Worm (Caenorhabditis elegans) whole organism, mixed stage, embryonic: ENCODE results near the gene clc-22.

Experiments
- bed-3 ChIP-seq: fragments of 200-800 bp; sonication (Bioruptor generic); optimal IDR thresholded peaks from 3 replicates; lab custom pipeline; 2018; ENCODE audit warnings: mild to moderate bottlenecking, missing genetic modification characterization, moderate library complexity, missing compliant biosample characterization
- blmp-1 ChIP-seq: fragments of 150-350 bp; optimal IDR thresholded peaks from 2 replicates; lab custom pipeline; 2014; ENCODE audit warnings: missing biosample characterization, missing genetic modification characterization
- ceh-39 ChIP-seq: fragments of 150-350 bp; optimal IDR thresholded peaks from 2 replicates; lab custom pipeline; 2014; ENCODE audit warnings: missing biosample characterization, missing genetic modification characterization
- ceh-83 ChIP-seq: fragments of 200-800 bp; sonication (Bioruptor generic); optimal IDR thresholded peaks from 2 replicates; lab custom pipeline; 2018; ENCODE audit warnings: mild to moderate bottlenecking, missing genetic modification characterization, missing compliant biosample characterization
- ces-1 ChIP-seq: fragments of 150-350 bp; optimal IDR thresholded peaks from 2 replicates; lab custom pipeline; 2014; ENCODE audit warnings: missing biosample characterization, missing genetic modification reagents, missing genetic modification characterization
- drap-1 ChIP-seq: fragments of 200-800 bp; sonication (Bioruptor generic); optimal IDR thresholded peaks from 3 replicates; lab custom pipeline; 2018; ENCODE audit warnings: mild to moderate bottlenecking, missing genetic modification characterization, missing compliant biosample characterization
- flh-1 ChIP-seq: fragments of 200-800 bp; sonication (Bioruptor generic); optimal IDR thresholded peaks from 2 replicates; lab custom pipeline; 2018; ENCODE audit warnings: mild to moderate bottlenecking, missing genetic modification characterization, moderate library complexity, missing compliant biosample characterization
- lin-13 ChIP-seq: fragments of 150-350 bp; optimal IDR thresholded peaks from 2 replicates; lab custom pipeline; 2014; ENCODE audit warnings: missing biosample characterization, missing genetic modification characterization
- lsy-2 ChIP-seq: fragments of 150-350 bp; optimal IDR thresholded peaks from 2 replicates; lab custom pipeline; 2014; ENCODE audit warnings: missing biosample characterization, missing genetic modification characterization
- nhr-12 ChIP-seq: fragments of 150-350 bp; optimal IDR thresholded peaks from 2 replicates; lab custom pipeline; 2014; ENCODE audit warnings: missing biosample characterization, missing genetic modification characterization
- nhr-237 ChIP-seq: fragments of 150-350 bp; optimal IDR thresholded peaks from 2 replicates; lab custom pipeline; 2014; ENCODE audit warnings: missing biosample characterization, missing genetic modification characterization
- pha-4 ChIP-seq: fragments of 150-350 bp; optimal IDR thresholded peaks from 2 replicates; lab custom pipeline; 2018; ENCODE audit warnings: missing biosample characterization, missing genetic modification reagents, missing genetic modification characterization

ce11 chrII:4002134-4002533 lies 6.3 kb upstream of the clc-22 start:
- TF ChIP-seq blmp-1 (no peak), flh-1 (GFP tag; lab: Kevin White, UChicago) (no peak), nhr-237 (tag; lab: Kevin White, UChicago) (no peak), lsy-2 (no peak), bed-3 (GFP tag; lab: Kevin White, UChicago) (no peak), nhr-12 (tag; lab: Kevin White, UChicago) (no peak), pha-4 (tag; lab: Kevin White, UChicago) (peak; percentile 32), drap-1 (no peak), ceh-39 (tag; lab: Kevin White, UChicago) (no peak), lin-13 (tag; lab: Kevin White, UChicago) (no peak), ceh-83 (no peak), ces-1 (GFP tag; lab: Kevin White, UChicago) (peak; percentile 53)
